Fruit fly (Drosophila melanogaster) whole organism, embryonic: ENCODE measurements around the gene InR.

ENCODE experiments used
- B-H2 ChIP-seq: fragments of 200-800 bp; sonication (Bioruptor generic); optimal IDR thresholded peaks from 2 replicates; lab custom pipeline; 2018; ENCODE audit warnings: missing biosample characterization, mild to moderate bottlenecking, missing genetic modification characterization
- Bdp1 ChIP-seq: fragments of 200-800 bp; sonication (Bioruptor generic); optimal IDR thresholded peaks from 3 replicates; lab custom pipeline; 2016; ENCODE audit warnings: missing biosample characterization, missing genetic modification characterization
- CG1024 ChIP-seq: fragments of 200-800 bp; sonication (Bioruptor generic); IDR thresholded peaks from 2 replicates; pipeline ENCODE4 v1.3.6; 2022; ENCODE audit warnings: missing biosample characterization, missing genetic modification characterization
- CG11247 ChIP-seq: fragments of 200-800 bp; sonication (Bioruptor generic); IDR thresholded peaks from 2 replicates; pipeline ENCODE4 v1.3.6; 2022; ENCODE audit warnings: missing biosample characterization, missing genetic modification characterization
- CG11398 ChIP-seq: fragments of 200-800 bp; sonication (Bioruptor generic); optimal IDR thresholded peaks from 2 replicates; lab custom pipeline; 2016; ENCODE audit warnings: missing biosample characterization, missing genetic modification characterization
- CG12071 ChIP-seq: fragments of 200-800 bp; sonication (Bioruptor generic); optimal IDR thresholded peaks from 3 replicates; lab custom pipeline; 2018; ENCODE audit warnings: missing biosample characterization, mild to moderate bottlenecking, missing genetic modification characterization
- CG12236 ChIP-seq: fragments of 200-800 bp; sonication (Bioruptor generic); optimal IDR thresholded peaks from 2 replicates; lab custom pipeline; 2016; ENCODE audit warnings: missing biosample characterization, missing genetic modification characterization
- CG13287 ChIP-seq: fragments of 200-800 bp; sonication (Bioruptor generic); IDR thresholded peaks from 2 replicates; pipeline ENCODE4 v1.3.6; 2022; ENCODE audit warnings: missing biosample characterization, missing genetic modification characterization; ENCODE audit not compliant: partially characterized antibody
- CG15011 ChIP-seq: fragments of 200-800 bp; sonication (Bioruptor generic); optimal IDR thresholded peaks from 3 replicates; lab custom pipeline; 2018; ENCODE audit warnings: missing biosample characterization, mild to moderate bottlenecking, missing genetic modification characterization
- CG15073 ChIP-seq: fragments of 200-800 bp; sonication (Bioruptor generic); optimal IDR thresholded peaks from 2 replicates; lab custom pipeline; 2016; ENCODE audit warnings: missing biosample characterization, missing genetic modification characterization
- CG1529 ChIP-seq: fragments of 200-800 bp; sonication (Bioruptor generic); optimal IDR thresholded peaks from 3 replicates; lab custom pipeline; 2018; ENCODE audit warnings: missing biosample characterization, missing genetic modification characterization
- CG1602 ChIP-seq: fragments of 200-800 bp; sonication (Bioruptor generic); optimal IDR thresholded peaks from 3 replicates; lab custom pipeline; 2016; ENCODE audit warnings: missing biosample characterization, missing genetic modification characterization
- CG2116 ChIP-seq: fragments of 200-800 bp; sonication (Bioruptor generic); optimal IDR thresholded peaks from 3 replicates; lab custom pipeline; 2018; ENCODE audit warnings: missing biosample characterization, mild to moderate bottlenecking, missing genetic modification characterization
- CG2889 ChIP-seq: fragments of 200-800 bp; sonication (Bioruptor generic); IDR thresholded peaks from 3 replicates; pipeline ENCODE4 v1.3.6; 2022; ENCODE audit warnings: missing biosample characterization, missing genetic modification characterization
- CG31388 ChIP-seq: fragments of 200-800 bp; sonication (Bioruptor generic); optimal IDR thresholded peaks from 2 replicates; lab custom pipeline; 2016; ENCODE audit warnings: missing biosample characterization, missing genetic modification characterization
- CG33213 ChIP-seq: fragments of 200-800 bp; sonication (Bioruptor generic); optimal IDR thresholded peaks from 3 replicates; lab custom pipeline; 2016; ENCODE audit warnings: missing biosample characterization, missing genetic modification characterization
- CG4617 ChIP-seq: fragments of 200-800 bp; sonication (Bioruptor generic); optimal IDR thresholded peaks from 3 replicates; lab custom pipeline; 2016; ENCODE audit warnings: missing biosample characterization, missing genetic modification characterization, borderline replicate concordance
- CG4730 ChIP-seq: fragments of 200-800 bp; sonication (Bioruptor generic); IDR thresholded peaks from 2 replicates; pipeline ENCODE4 v1.3.6; 2022; ENCODE audit warnings: missing biosample characterization, missing genetic modification characterization
- CG5180 ChIP-seq: fragments of 200-800 bp; sonication (Bioruptor generic); optimal IDR thresholded peaks from 3 replicates; lab custom pipeline; 2017; ENCODE audit warnings: missing biosample characterization, missing genetic modification characterization, mild to moderate bottlenecking, moderate library complexity, missing genetic modification reagents
- CG6254 ChIP-seq: fragments of 200-800 bp; sonication (Bioruptor generic); optimal IDR thresholded peaks from 3 replicates; lab custom pipeline; 2017; ENCODE audit warnings: mild to moderate bottlenecking, missing biosample characterization, missing genetic modification reagents, missing genetic modification characterization
- CG7271 ChIP-seq: fragments of 200-800 bp; sonication (Bioruptor generic); optimal IDR thresholded peaks from 2 replicates; lab custom pipeline; 2018; ENCODE audit warnings: missing biosample characterization, mild to moderate bottlenecking, missing genetic modification characterization, moderate library complexity
- CG8089 ChIP-seq: fragments of 200-800 bp; sonication (Bioruptor generic); optimal IDR thresholded peaks from 3 replicates; lab custom pipeline; 2016; ENCODE audit warnings: missing biosample characterization, missing genetic modification characterization
- CG8359 ChIP-seq: fragments of 200-800 bp; sonication (Bioruptor generic); optimal IDR thresholded peaks from 2 replicates; lab custom pipeline; 2017; ENCODE audit warnings: missing biosample characterization, mild to moderate bottlenecking, missing genetic modification characterization, borderline replicate concordance
- CTCF ChIP-seq: fragments of 200-800 bp; sonication (Bioruptor generic); optimal IDR thresholded peaks from 2 replicates; lab custom pipeline; 2017; ENCODE audit warnings: missing biosample characterization, mild to moderate bottlenecking, missing genetic modification characterization, moderate library complexity
- HLH3B ChIP-seq: fragments of 200-800 bp; sonication (Bioruptor generic); IDR thresholded peaks from 2 replicates; pipeline ENCODE4 v1.3.6; 2022; ENCODE audit warnings: missing biosample characterization, missing genetic modification characterization
- HLH54F ChIP-seq: fragments of 200-800 bp; sonication (Bioruptor generic); optimal IDR thresholded peaks from 3 replicates; lab custom pipeline; 2016; ENCODE audit warnings: missing biosample characterization, missing genetic modification characterization
- Oli ChIP-seq: fragments of 200-800 bp; sonication (Bioruptor generic); optimal IDR thresholded peaks from 2 replicates; lab custom pipeline; 2018; ENCODE audit warnings: missing biosample characterization, mild to moderate bottlenecking, missing genetic modification characterization, moderate library complexity
- Side ChIP-seq: fragments of 200-800 bp; sonication (Bioruptor generic); optimal IDR thresholded peaks from 2 replicates; lab custom pipeline; 2016; ENCODE audit warnings: missing biosample characterization, missing genetic modification characterization
- Sry-δ ChIP-seq: fragments of 200-800 bp; sonication (Bioruptor generic); optimal IDR thresholded peaks from 2 replicates; lab custom pipeline; 2016; ENCODE audit warnings: missing biosample characterization, missing genetic modification characterization
- TFAM ChIP-seq: fragments of 200-800 bp; sonication (Bioruptor generic); optimal IDR thresholded peaks from 2 replicates; lab custom pipeline; 2017; ENCODE audit warnings: missing biosample characterization, missing genetic modification characterization, inconsistent platforms
- Usf ChIP-seq: fragments of 200-800 bp; sonication (Bioruptor generic); optimal IDR thresholded peaks from 2 replicates; lab custom pipeline; 2017; ENCODE audit warnings: missing genotype, missing biosample characterization, missing genetic modification characterization
- amos ChIP-seq: fragments of 200-800 bp; sonication (Bioruptor generic); IDR thresholded peaks from 2 replicates; pipeline ENCODE4 v1.3.6; 2022; ENCODE audit warnings: missing biosample characterization, missing genetic modification characterization; ENCODE audit not compliant: partially characterized antibody
- cato ChIP-seq: fragments of 200-800 bp; sonication (Bioruptor generic); optimal IDR thresholded peaks from 2 replicates; lab custom pipeline; 2016; ENCODE audit warnings: missing biosample characterization, missing genetic modification characterization, borderline replicate concordance
- ci ChIP-seq: fragments of 200-800 bp; sonication (Bioruptor generic); IDR thresholded peaks from 3 replicates; pipeline ENCODE4 v1.3.6; 2022; ENCODE audit warnings: missing biosample characterization, missing genetic modification characterization
- croc ChIP-seq: fragments of 200-800 bp; sonication (Bioruptor generic); conservative IDR thresholded peaks from 3 replicates; pipeline ENCODE4 v1.3.6; 2022; ENCODE audit warnings: missing biosample characterization, missing genetic modification characterization
- disco-r ChIP-seq: fragments of 200-800 bp; sonication (Bioruptor generic); optimal IDR thresholded peaks from 2 replicates; lab custom pipeline; 2016; ENCODE audit warnings: missing biosample characterization, missing genetic modification characterization
- gem ChIP-seq: fragments of 200-800 bp; sonication (Bioruptor generic); optimal IDR thresholded peaks from 2 replicates; lab custom pipeline; 2019; ENCODE audit warnings: missing biosample characterization, mild to moderate bottlenecking, missing genetic modification characterization, moderate library complexity
- hkb ChIP-seq, 2 experiments: fragments of 200-800 bp in 1 of 2; fragments of >200 bp in 1 of 2; sonication (Bioruptor generic) in 1 of 2; IDR thresholded peaks in 1 of 2; optimal IDR thresholded peaks in 1 of 2; 2 replicates each; pipeline versions ENCODE4 v1.3.6 to Lab custom; 2017 to 2022; ENCODE audit warnings: missing biosample characterization in 1 of 2, missing genetic modification characterization in 1 of 2
- kah ChIP-seq: fragments of 200-800 bp; sonication (Bioruptor generic); optimal IDR thresholded peaks from 2 replicates; lab custom pipeline; 2018; ENCODE audit warnings: missing biosample characterization, mild to moderate bottlenecking, missing genetic modification characterization
- kni ChIP-seq: fragments of 200-800 bp; sonication (Bioruptor generic); optimal IDR thresholded peaks from 3 replicates; lab custom pipeline; 2017; ENCODE audit warnings: mild to moderate bottlenecking, missing biosample characterization, missing genetic modification reagents, missing genetic modification characterization
- lilli ChIP-seq: fragments of 200-800 bp; sonication (Bioruptor generic); optimal IDR thresholded peaks from 3 replicates; lab custom pipeline; 2016; ENCODE audit warnings: missing biosample characterization, missing genetic modification characterization
- nom ChIP-seq: fragments of 200-800 bp; sonication (Bioruptor generic); optimal IDR thresholded peaks from 2 replicates; lab custom pipeline; 2017; ENCODE audit warnings: missing biosample characterization, missing genetic modification characterization, mild to moderate bottlenecking, moderate library complexity, missing genetic modification reagents
- repo ChIP-seq: fragments of 200-800 bp; sonication (Bioruptor generic); optimal IDR thresholded peaks from 2 replicates; lab custom pipeline; 2016; ENCODE audit warnings: missing biosample characterization, missing genetic modification characterization
- seq ChIP-seq: fragments of 200-800 bp; sonication (Bioruptor generic); IDR thresholded peaks from 2 replicates; pipeline ENCODE4 v1.3.6; 2022; ENCODE audit warnings: missing biosample characterization, missing genetic modification characterization
- sisA ChIP-seq: fragments of 200-800 bp; sonication (Bioruptor generic); IDR thresholded peaks from 2 replicates; pipeline ENCODE4 v1.3.6; 2022; ENCODE audit warnings: missing biosample characterization, missing genetic modification characterization
- sob ChIP-seq: fragments of 200-800 bp; sonication (Bioruptor generic); IDR thresholded peaks from 2 replicates; pipeline ENCODE4 v1.3.6; 2022; ENCODE audit warnings: missing biosample characterization, missing genetic modification characterization
- sqz ChIP-seq: fragments of 200-800 bp; sonication (Bioruptor generic); optimal IDR thresholded peaks from 3 replicates; lab custom pipeline; 2018; ENCODE audit warnings: missing biosample characterization, mild to moderate bottlenecking, missing genetic modification characterization
- tin ChIP-seq: fragments of 200-800 bp; sonication (Bioruptor generic); optimal IDR thresholded peaks from 3 replicates; lab custom pipeline; 2016; ENCODE audit warnings: missing biosample characterization, missing genetic modification characterization
- tio ChIP-seq: fragments of 200-800 bp; sonication (Bioruptor generic); optimal IDR thresholded peaks from 2 replicates; lab custom pipeline; 2017; ENCODE audit warnings: missing biosample characterization, missing genetic modification characterization, inconsistent platforms
- vnd ChIP-seq: fragments of 200-800 bp; sonication (Bioruptor generic); IDR thresholded peaks from 3 replicates; pipeline ENCODE4 v1.3.6; 2022; ENCODE audit warnings: missing biosample characterization, missing genetic modification characterization; ENCODE audit not compliant: partially characterized antibody
- wdn ChIP-seq: fragments of 200-800 bp; sonication (Bioruptor generic); IDR thresholded peaks from 2 replicates; pipeline ENCODE4 v1.3.6; 2022; ENCODE audit warnings: missing biosample characterization, missing genetic modification characterization

The InR gene

DNA sequence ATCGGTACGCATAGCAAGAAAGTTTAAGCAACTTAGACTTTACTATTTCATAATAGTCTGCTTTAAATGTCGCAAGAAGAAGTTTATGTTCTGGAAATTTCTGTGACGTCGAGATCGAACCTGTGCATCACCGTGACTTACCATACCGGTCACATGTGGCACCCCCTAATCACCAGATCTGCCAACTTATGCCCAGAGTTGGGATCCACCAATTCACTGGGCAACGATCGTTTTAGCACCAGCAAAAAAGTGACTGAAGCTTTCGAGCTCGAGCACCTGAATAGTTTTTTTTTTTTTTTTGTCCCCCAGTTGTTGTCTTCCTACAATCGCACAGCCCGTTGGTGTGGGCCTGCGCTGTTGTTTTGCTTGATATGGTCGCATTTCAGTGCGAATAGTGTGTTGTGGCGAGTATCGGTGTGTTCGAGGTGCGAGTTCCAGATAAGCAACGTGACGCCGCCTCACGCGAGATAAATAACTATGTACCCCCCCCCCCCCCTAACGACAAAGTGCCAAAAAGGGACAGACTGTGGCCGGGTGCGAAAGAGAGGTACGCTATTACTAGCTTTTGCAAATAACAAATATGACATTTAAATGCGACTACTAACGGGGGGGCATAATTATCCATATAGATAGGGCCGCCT, 34.7 kb downstream of the InR start (continued):
- TF ChIP-seq CG5180 = no peak
- no peak for TF ChIP-seq CG1602
- no peak for TF ChIP-seq tin (GFP tag; lab: Kevin White, UChicago)
- no peak; the same call in 1 of the 2 replicates for TF ChIP-seq amos (GFP tag; lab: Robert Waterston, UW)
- no peak for TF ChIP-seq CG12071 (GFP tag; lab: Kevin White, UChicago)
- TF ChIP-seq wdn = 0 out of 2 replicates have a peak, but pooled peaks have one; percentile 27
- no peak for TF ChIP-seq cato (GFP tag; lab: Kevin White, UChicago)
- no peak for TF ChIP-seq tio
- TF ChIP-seq sisA (GFP tag; lab: Robert Waterston, UW) = no peak
- TF ChIP-seq TFAM (GFP tag; lab: Kevin White, UChicago) = no peak
- TF ChIP-seq CG2889 (GFP tag; lab: Robert Waterston, UW) = no peak
- TF ChIP-seq croc (GFP tag; lab: Robert Waterston, UW) = no peak
- no peak for TF ChIP-seq repo
- no peak for TF ChIP-seq Side (GFP tag; lab: Kevin White, UChicago)
- TF ChIP-seq nom = no peak
- no peak for TF ChIP-seq Oli (tag; lab: Kevin White, UChicago)
- peak; percentile 42 for TF ChIP-seq B-H2 (GFP tag; lab: Kevin White, UChicago)
- TF ChIP-seq CG1529 = no peak
- TF ChIP-seq CG1024 = no peak
- TF ChIP-seq CG6254 (GFP tag; lab: Kevin White, UChicago) = no peak
- TF ChIP-seq CG8089 (GFP tag; lab: Kevin White, UChicago) = no peak
- TF ChIP-seq hkb (optimal IDR thresholded peaks at IDR 0.05; lab: Kevin White, UChicago) = no peak
- no peak for TF ChIP-seq hkb (GFP tag; IDR thresholded peaks at IDR 0.05; lab: Robert Waterston, UW)
- TF ChIP-seq vnd (GFP tag; lab: Robert Waterston, UW) = no peak
- TF ChIP-seq Sry-δ = no peak
- TF ChIP-seq CG15073 (GFP tag; lab: Kevin White, UChicago) = no peak
- no peak for TF ChIP-seq CTCF (GFP tag; lab: Kevin White, UChicago)
- TF ChIP-seq gem (tag; lab: Kevin White, UChicago) = no peak
- TF ChIP-seq seq = no peak
- TF ChIP-seq Usf (GFP tag; lab: Kevin White, UChicago) = no peak
- no peak for TF ChIP-seq disco-r (GFP tag; lab: Kevin White, UChicago)
- no peak for TF ChIP-seq lilli (GFP tag; lab: Kevin White, UChicago)
- 0 out of 3 replicates have a peak, but pooled peaks have one; percentile 11 for TF ChIP-seq ci (GFP tag; lab: Robert Waterston, UW)
- TF ChIP-seq CG11247 (GFP tag; lab: Robert Waterston, UW) = no peak
- no peak for TF ChIP-seq CG8359
- TF ChIP-seq CG15011 (GFP tag; lab: Kevin White, UChicago) = no peak
- no peak for TF ChIP-seq kni (GFP tag; lab: Kevin White, UChicago)
- TF ChIP-seq CG12236 (GFP tag; lab: Kevin White, UChicago) = no peak
- no peak for TF ChIP-seq CG11398 (GFP tag; lab: Kevin White, UChicago)
- no peak for TF ChIP-seq HLH54F (GFP tag; lab: Kevin White, UChicago)
- TF ChIP-seq CG7271 (tag; lab: Kevin White, UChicago) = no peak
- no peak for TF ChIP-seq HLH3B (GFP tag; lab: Robert Waterston, UW)
- TF ChIP-seq Bdp1 (GFP tag; lab: Kevin White, UChicago) = no peak
- no peak for TF ChIP-seq sqz (GFP tag; lab: Kevin White, UChicago)
- no peak for TF ChIP-seq CG33213 (GFP tag; lab: Kevin White, UChicago)
- no peak for TF ChIP-seq sob (GFP tag; lab: Robert Waterston, UW)
- no peak for TF ChIP-seq kah (GFP tag; lab: Kevin White, UChicago)
- no peak for TF ChIP-seq CG4617 (GFP tag; lab: Kevin White, UChicago)
- no peak for TF ChIP-seq CG4730 (GFP tag; lab: Robert Waterston, UW)
- no peak for TF ChIP-seq CG13287 (GFP tag; lab: Robert Waterston, UW)
- TF ChIP-seq CG31388 (GFP tag; lab: Kevin White, UChicago) = no peak
- no peak for TF ChIP-seq CG2116 (GFP tag; lab: Kevin White, UChicago)
